Worm (Caenorhabditis elegans) whole organism, L3 larva: ENCODE data around the gene srg-50.

Source experiments
- R02D3.7 ChIP-seq: fragments of 150-350 bp; optimal IDR thresholded peaks from 2 replicates; lab custom pipeline; 2014; ENCODE audit warnings: missing biosample characterization, missing genetic modification characterization
- ZK546.5 ChIP-seq: sonication (generic microtip); optimal IDR thresholded peaks from 2 replicates; lab custom pipeline; 2017; ENCODE audit warnings: missing biosample characterization, missing genetic modification characterization
- aly-2 ChIP-seq: fragments of 150-350 bp; optimal IDR thresholded peaks from 2 replicates; lab custom pipeline; 2014; ENCODE audit warnings: missing biosample characterization, missing genetic modification characterization
- ama-1 ChIP-seq: fragments of 150-350 bp; optimal IDR thresholded peaks from 2 replicates; lab custom pipeline; 2018
- ceh-16 ChIP-seq: sonication (generic microtip); optimal IDR thresholded peaks from 2 replicates; lab custom pipeline; 2017; ENCODE audit warnings: missing biosample characterization, missing genetic modification characterization
- ceh-28 ChIP-seq: fragments of 150-350 bp; optimal IDR thresholded peaks from 2 replicates; lab custom pipeline; 2014; ENCODE audit warnings: missing biosample characterization, missing genetic modification reagents, missing genetic modification characterization
- ceh-82 ChIP-seq: fragments of 150-350 bp; optimal IDR thresholded peaks from 2 replicates; lab custom pipeline; 2014; ENCODE audit warnings: missing biosample characterization, missing genetic modification characterization
- ceh-9 ChIP-seq: sonication (generic microtip); optimal IDR thresholded peaks from 2 replicates; lab custom pipeline; 2018; ENCODE audit warnings: missing biosample characterization, missing genetic modification characterization
- daf-12 ChIP-seq: fragments of 150-350 bp; optimal IDR thresholded peaks from 2 replicates; lab custom pipeline; 2014; ENCODE audit warnings: missing biosample characterization, missing genetic modification reagents, missing genetic modification characterization
- egl-27 ChIP-seq: sonication (generic microtip); optimal IDR thresholded peaks from 4 replicates; lab custom pipeline; 2017; ENCODE audit warnings: missing biosample characterization, missing genetic modification reagents, missing genetic modification characterization
- egl-5 ChIP-seq: fragments of 150-350 bp; optimal IDR thresholded peaks from 2 replicates; lab custom pipeline; 2017; ENCODE audit warnings: missing biosample characterization, missing genetic modification reagents, missing genetic modification characterization, inconsistent platforms
- elt-1 ChIP-seq: fragments of 150-350 bp; optimal IDR thresholded peaks from 2 replicates; lab custom pipeline; 2014; ENCODE audit warnings: missing biosample characterization, missing genetic modification characterization
- elt-2 ChIP-seq: sonication (generic microtip); optimal IDR thresholded peaks from 2 replicates; lab custom pipeline; 2016; ENCODE audit warnings: missing genetic modification reagents, mild to moderate bottlenecking, missing genetic modification characterization, missing compliant biosample characterization
- elt-3 ChIP-seq, 3 experiments: fragments of 150-350 bp in 1 of 3; sonication (generic microtip) in 2 of 3; optimal IDR thresholded peaks; 2 replicates in 2 of 3; 4 replicates in 1 of 3; lab custom pipeline; 2014 to 2017; ENCODE audit warnings: missing biosample characterization in 3 of 3, missing genetic modification characterization in 3 of 3
- eor-1 ChIP-seq, 2 experiments: fragments of 150-350 bp; optimal IDR thresholded peaks; 2 replicates each; lab custom pipeline; 2014 to 2018; ENCODE audit warnings: missing biosample characterization in 2 of 2, missing genetic modification characterization in 2 of 2
- fkh-10 ChIP-seq: sonication (generic microtip); optimal IDR thresholded peaks from 2 replicates; lab custom pipeline; 2017; ENCODE audit warnings: missing biosample characterization, missing genetic modification reagents, missing genetic modification characterization
- fkh-2 ChIP-seq: fragments of 150-350 bp; optimal IDR thresholded peaks from 2 replicates; lab custom pipeline; 2014; ENCODE audit warnings: missing biosample characterization, missing genetic modification reagents, missing genetic modification characterization
- fos-1 ChIP-seq: fragments of 150-350 bp; optimal IDR thresholded peaks from 2 replicates; lab custom pipeline; 2014; ENCODE audit warnings: missing biosample characterization, missing genetic modification characterization
- hmg-11 ChIP-seq: sonication (generic microtip); optimal IDR thresholded peaks from 2 replicates; lab custom pipeline; 2016; ENCODE audit warnings: missing genetic modification characterization, missing compliant biosample characterization
- jun-1 ChIP-seq: fragments of 150-350 bp; optimal IDR thresholded peaks from 2 replicates; lab custom pipeline; 2014; ENCODE audit warnings: missing biosample characterization, missing genetic modification reagents, missing genetic modification characterization
- lin-15B ChIP-seq: fragments of 150-350 bp; optimal IDR thresholded peaks from 2 replicates; lab custom pipeline; 2014; ENCODE audit warnings: missing biosample characterization, missing genetic modification characterization
- lin-39 ChIP-seq: fragments of 150-350 bp; optimal IDR thresholded peaks from 2 replicates; lab custom pipeline; 2018; ENCODE audit warnings: missing biosample characterization, missing genetic modification reagents, missing genetic modification characterization
- lsy-12 ChIP-seq: sonication (generic microtip); optimal IDR thresholded peaks from 2 replicates; lab custom pipeline; 2016; ENCODE audit warnings: mild to moderate bottlenecking, missing genetic modification characterization, missing compliant biosample characterization
- mdl-1 ChIP-seq: fragments of 150-350 bp; optimal IDR thresholded peaks from 2 replicates; lab custom pipeline; 2014; ENCODE audit warnings: missing biosample characterization, missing genetic modification characterization
- mml-1 ChIP-seq: fragments of 150-350 bp; sonication (generic microtip); optimal IDR thresholded peaks from 3 replicates; lab custom pipeline; 2014; ENCODE audit warnings: missing biosample characterization, missing genetic modification characterization
- nfya-1 ChIP-seq: sonication (generic microtip); optimal IDR thresholded peaks from 2 replicates; lab custom pipeline; 2017; ENCODE audit warnings: missing genetic modification characterization, mild to moderate bottlenecking, missing compliant biosample characterization, antibody characterized with exemption, moderate library complexity; ENCODE audit not compliant: insufficient read depth
- nhr-11 ChIP-seq: fragments of 150-350 bp; optimal IDR thresholded peaks from 2 replicates; lab custom pipeline; 2014; ENCODE audit warnings: missing biosample characterization, missing genetic modification characterization
- nhr-23 ChIP-seq: fragments of 150-350 bp; optimal IDR thresholded peaks from 2 replicates; lab custom pipeline; 2014; ENCODE audit warnings: missing biosample characterization, missing genetic modification reagents, missing genetic modification characterization
- nhr-237 ChIP-seq: fragments of 150-350 bp; optimal IDR thresholded peaks from 2 replicates; lab custom pipeline; 2014; ENCODE audit warnings: missing biosample characterization, missing genetic modification characterization
- nhr-25 ChIP-seq: sonication (generic microtip); optimal IDR thresholded peaks from 2 replicates; lab custom pipeline; 2017; ENCODE audit warnings: missing biosample characterization, missing genetic modification characterization
- nhr-28 ChIP-seq: fragments of 150-350 bp; optimal IDR thresholded peaks from 2 replicates; lab custom pipeline; 2014; ENCODE audit warnings: missing biosample characterization, missing genetic modification characterization
- nhr-43 ChIP-seq: sonication (generic microtip); optimal IDR thresholded peaks from 2 replicates; lab custom pipeline; 2016; ENCODE audit warnings: mild to moderate bottlenecking, missing genetic modification characterization, missing compliant biosample characterization; ENCODE audit not compliant: poor library complexity, severe bottlenecking
- nhr-67 ChIP-seq: fragments of 150-350 bp; optimal IDR thresholded peaks from 2 replicates; lab custom pipeline; 2014; ENCODE audit warnings: missing biosample characterization, missing genetic modification characterization
- nhr-76 ChIP-seq: fragments of 150-350 bp; sonication (generic microtip); optimal IDR thresholded peaks from 5 replicates; lab custom pipeline; 2014; ENCODE audit warnings: missing biosample characterization, missing genetic modification characterization
- nhr-77 ChIP-seq: fragments of 150-350 bp; optimal IDR thresholded peaks from 2 replicates; lab custom pipeline; 2014; ENCODE audit warnings: missing biosample characterization, missing genetic modification characterization
- pha-4 ChIP-seq: fragments of 150-350 bp; optimal IDR thresholded peaks from 2 replicates; lab custom pipeline; 2014; ENCODE audit warnings: missing biosample characterization, missing genetic modification reagents, missing genetic modification characterization
- pqm-1 ChIP-seq: fragments of 150-350 bp; optimal IDR thresholded peaks from 2 replicates; lab custom pipeline; 2017; ENCODE audit warnings: missing biosample characterization, missing genetic modification characterization, inconsistent platforms
- sea-2 ChIP-seq: fragments of 150-350 bp; sonication (generic microtip); optimal IDR thresholded peaks from 4 replicates; lab custom pipeline; 2014; ENCODE audit warnings: missing biosample characterization, missing genetic modification reagents, missing genetic modification characterization
- skn-1 ChIP-seq: fragments of 150-350 bp; optimal IDR thresholded peaks from 2 replicates; lab custom pipeline; 2014; ENCODE audit warnings: missing biosample characterization, missing genetic modification characterization
- snpc-4 ChIP-seq: fragments of 150-350 bp; optimal IDR thresholded peaks from 2 replicates; lab custom pipeline; 2014; ENCODE audit warnings: missing biosample characterization, missing genetic modification characterization
- tbx-2 ChIP-seq: sonication (generic microtip); optimal IDR thresholded peaks from 2 replicates; lab custom pipeline; 2016; ENCODE audit warnings: mild to moderate bottlenecking, missing genetic modification characterization, missing compliant biosample characterization
- unc-39 ChIP-seq: sonication (generic microtip); optimal IDR thresholded peaks from 4 replicates; lab custom pipeline; 2017; ENCODE audit warnings: missing biosample characterization, missing genetic modification characterization
- unc-62 ChIP-seq: fragments of 150-350 bp; sonication (generic microtip); optimal IDR thresholded peaks from 4 replicates; lab custom pipeline; 2014; ENCODE audit warnings: missing biosample characterization, missing genetic modification reagents, missing genetic modification characterization
- zag-1 ChIP-seq: fragments of 150-350 bp; optimal IDR thresholded peaks from 2 replicates; lab custom pipeline; 2014; ENCODE audit warnings: missing biosample characterization, missing genetic modification characterization
- ztf-11 ChIP-seq: fragments of 150-350 bp; optimal IDR thresholded peaks from 2 replicates; lab custom pipeline; 2014; ENCODE audit warnings: missing biosample characterization, missing genetic modification characterization

srg-50 gene

ce11 chrIV:7045362-7045936 is 29.5 kb downstream of the srg-50 start:
- TF ChIP-seq elt-2 (tag; lab: Kevin White, UChicago) (peak; percentile 59), pqm-1 (tag; lab: Kevin White, UChicago) (peak; percentile 24), nhr-43 (tag; lab: Kevin White, UChicago) (no peak), skn-1 (tag; lab: Kevin White, UChicago) (peak; percentile 34), nhr-11 (no peak), nhr-23 (tag; lab: Kevin White, UChicago) (no peak)

- peak; percentile 35 for TF ChIP-seq tbx-2 (tag; lab: Kevin White, UChicago)
- no peak for TF ChIP-seq egl-5 (tag; lab: Kevin White, UChicago)
- peak; percentile 11 for TF ChIP-seq pqm-1 (tag; lab: Kevin White, UChicago)
- TF ChIP-seq nhr-77 (tag; lab: Kevin White, UChicago), result no peak
- TF ChIP-seq lin-39, result no peak
- no peak for TF ChIP-seq lsy-12 (tag; lab: Kevin White, UChicago)
- TF ChIP-seq pha-4 (tag; lab: Kevin White, UChicago), result peak; percentile 89
- TF ChIP-seq elt-2 (tag; lab: Kevin White, UChicago), result peak; percentile 34
- no peak for TF ChIP-seq mml-1
- TF ChIP-seq nhr-43 (tag; lab: Kevin White, UChicago), result peak; percentile 35
- no peak for TF ChIP-seq daf-12 (tag; lab: Kevin White, UChicago)
- TF ChIP-seq elt-3 (tag; optimal IDR thresholded peaks at IDR 0.05; lab: Kevin White, UChicago), result no peak
- peak; percentile 80 for TF ChIP-seq nhr-23 (tag; lab: Kevin White, UChicago)
- no peak for TF ChIP-seq fkh-2 (tag; lab: Kevin White, UChicago)
- no peak for TF ChIP-seq nhr-28 (tag; lab: Kevin White, UChicago)
- peak; percentile 35 for TF ChIP-seq ceh-28 (tag; lab: Kevin White, UChicago)
- TF ChIP-seq mdl-1 (tag; lab: Kevin White, UChicago), result no peak
- no peak for TF ChIP-seq fkh-10 (GFP tag; lab: Kevin White, UChicago)
- TF ChIP-seq ceh-16, result no peak
- TF ChIP-seq nhr-76 (tag; lab: Kevin White, UChicago), result no peak
- TF ChIP-seq ama-1, result no peak
- TF ChIP-seq snpc-4 (tag; lab: Kevin White, UChicago), result peak; percentile 88
- TF ChIP-seq nhr-237 (tag; lab: Kevin White, UChicago), result no peak
- TF ChIP-seq sea-2 (GFP tag; lab: Kevin White, UChicago), result no peak
- no peak for TF ChIP-seq ceh-82
- TF ChIP-seq ZK546.5 (tag; lab: Kevin White, UChicago), result no peak
- TF ChIP-seq ceh-9, result no peak
- TF ChIP-seq nhr-25 (tag; lab: Kevin White, UChicago), result peak; percentile 55
- no peak for TF ChIP-seq unc-62
- TF ChIP-seq ztf-11 (tag; lab: Kevin White, UChicago), result no peak
- TF ChIP-seq elt-1, result peak; percentile 19
- TF ChIP-seq skn-1 (tag; lab: Kevin White, UChicago), result no peak
- no peak for TF ChIP-seq egl-27
- no peak for TF ChIP-seq eor-1 (tag; optimal IDR thresholded peaks at IDR 0.05; lab: Kevin White, UChicago)
- TF ChIP-seq R02D3.7 (tag; lab: Kevin White, UChicago), result peak; percentile 2
- peak; percentile 40 for TF ChIP-seq hmg-11 (tag; lab: Kevin White, UChicago)
- TF ChIP-seq fos-1 (tag; lab: Kevin White, UChicago), result no peak
- peak; percentile 47 for TF ChIP-seq jun-1
- TF ChIP-seq nfya-1 (tag; lab: Kevin White, UChicago), result peak; percentile 84
- TF ChIP-seq nhr-67 (tag; lab: Kevin White, UChicago), result no peak
- TF ChIP-seq lin-15B (tag; lab: Kevin White, UChicago), result peak; percentile 76
- no peak for TF ChIP-seq zag-1 (tag; lab: Kevin White, UChicago)
- TF ChIP-seq unc-39 (tag; lab: Kevin White, UChicago), result no peak
- TF ChIP-seq nhr-11, result no peak
- TF ChIP-seq aly-2 (tag; lab: Kevin White, UChicago), result no peak
- TF ChIP-seq, all 47 proteins: peak for 15
These were observed 30.3 kb downstream of the srg-50 start, which contains the start of gene tin-9.1 for ce11 chrIV:7044552-7045139. TSS of gene tin-9.1 (minus strand) at chrIV:7044602.
